Worm (Caenorhabditis elegans) whole organism, L4 larva: ENCODE data around the gene memb-2.

Experiments
- R02D3.7 ChIP-seq: fragments of 150-350 bp; sonication (generic microtip); optimal IDR thresholded peaks from 3 replicates; lab custom pipeline; 2014; ENCODE audit warnings: missing biosample characterization, missing genetic modification characterization
- Y48G9A.11 ChIP-seq: fragments of 200-800 bp; sonication (Bioruptor generic); IDR thresholded peaks from 2 replicates; pipeline ENCODE4 v1.3.6; 2022; ENCODE audit warnings: missing genetic modification reagents, missing genetic modification characterization, missing compliant biosample characterization
- Y5F2A.4 ChIP-seq: fragments of 200-800 bp; sonication (Bioruptor generic); optimal IDR thresholded peaks from 2 replicates; lab custom pipeline; 2018; ENCODE audit warnings: mild to moderate bottlenecking, missing genetic modification characterization, missing compliant biosample characterization
- ceh-82 ChIP-seq: sonication (generic microtip); optimal IDR thresholded peaks from 2 replicates; lab custom pipeline; 2017; ENCODE audit warnings: missing biosample characterization, missing genetic modification characterization
- daf-16 ChIP-seq, 3 experiments: sonication (generic microtip); optimal IDR thresholded peaks; 2 replicates each; lab custom pipeline; 2016 to 2017; ENCODE audit warnings: missing genetic modification characterization in 3 of 3, missing genetic modification reagents in 3 of 3, mild to moderate bottlenecking in 2 of 3, missing compliant biosample characterization in 2 of 3, missing biosample characterization in 1 of 3, moderate library complexity in 1 of 3
- daf-8 ChIP-seq: fragments of 200-800 bp; sonication (Bioruptor generic); IDR thresholded peaks from 2 replicates; pipeline ENCODE4 v1.3.6; 2022; ENCODE audit warnings: missing genetic modification characterization, missing compliant biosample characterization
- dmd-6 ChIP-seq: fragments of 200-800 bp; sonication (Bioruptor generic); IDR thresholded peaks from 2 replicates; pipeline ENCODE4 v1.3.6; 2022; ENCODE audit warnings: missing genetic modification reagents, missing genetic modification characterization, missing compliant biosample characterization
- dve-1 ChIP-seq: sonication (generic microtip); optimal IDR thresholded peaks from 2 replicates; lab custom pipeline; 2017; ENCODE audit warnings: antibody characterized with exemption, mild to moderate bottlenecking, missing genetic modification characterization, missing compliant biosample characterization; ENCODE audit not compliant: insufficient read depth
- gei-8 ChIP-seq: fragments of 200-800 bp; sonication (Bioruptor generic); optimal IDR thresholded peaks from 2 replicates; lab custom pipeline; 2018; ENCODE audit warnings: mild to moderate bottlenecking, missing genetic modification characterization, missing compliant biosample characterization
- hlh-11 ChIP-seq: fragments of 200-800 bp; sonication (Bioruptor generic); optimal IDR thresholded peaks from 2 replicates; lab custom pipeline; 2018; ENCODE audit warnings: mild to moderate bottlenecking, missing genetic modification characterization, missing compliant biosample characterization
- hlh-30 ChIP-seq: sonication (generic microtip); optimal IDR thresholded peaks from 2 replicates; lab custom pipeline; 2017; ENCODE audit warnings: antibody characterized with exemption, mild to moderate bottlenecking, missing genetic modification characterization, missing compliant biosample characterization; ENCODE audit not compliant: insufficient read depth
- jun-1 ChIP-seq: fragments of 150-350 bp; optimal IDR thresholded peaks from 2 replicates; lab custom pipeline; 2014; ENCODE audit warnings: missing biosample characterization, missing genetic modification reagents, missing genetic modification characterization
- lim-7 ChIP-seq: fragments of 200-800 bp; sonication (Bioruptor generic); IDR thresholded peaks from 2 replicates; pipeline ENCODE4 v1.3.6; 2022; ENCODE audit warnings: missing genetic modification characterization, missing compliant biosample characterization
- lin-1 ChIP-seq: fragments of 200-800 bp; sonication (Bioruptor generic); IDR thresholded peaks from 2 replicates; pipeline ENCODE4 v1.3.6; 2022; ENCODE audit warnings: missing genetic modification reagents, missing genetic modification characterization, missing compliant biosample characterization
- lin-29 ChIP-seq: fragments of 200-800 bp; sonication (Bioruptor generic); IDR thresholded peaks from 2 replicates; pipeline ENCODE4 v1.3.6; 2022; ENCODE audit warnings: missing genetic modification reagents, missing genetic modification characterization, missing compliant biosample characterization
- madf-9 ChIP-seq: fragments of 200-800 bp; sonication (Bioruptor generic); conservative IDR thresholded peaks from 2 replicates; pipeline ENCODE4 v1.3.6; 2022; ENCODE audit warnings: missing genetic modification reagents, missing genetic modification characterization, missing compliant biosample characterization
- mdl-1 ChIP-seq, 2 experiments: fragments of 150-350 bp in 1 of 2; sonication (generic microtip) in 1 of 2; optimal IDR thresholded peaks; 2 replicates each; lab custom pipeline; 2014 to 2017; ENCODE audit warnings: missing biosample characterization in 2 of 2, missing genetic modification characterization in 2 of 2
- mdt-29 ChIP-seq: fragments of 200-800 bp; sonication (Bioruptor generic); IDR thresholded peaks from 2 replicates; pipeline ENCODE4 v1.3.6; 2022; ENCODE audit warnings: missing genetic modification reagents, missing genetic modification characterization, missing compliant biosample characterization
- mxl-2 ChIP-seq: fragments of 200-800 bp; sonication (Bioruptor generic); conservative IDR thresholded peaks from 2 replicates; pipeline ENCODE4 v1.3.6; 2022; ENCODE audit warnings: missing genetic modification reagents, missing genetic modification characterization, missing compliant biosample characterization
- mxl-3 ChIP-seq: fragments of 200-800 bp; sonication (Bioruptor generic); optimal IDR thresholded peaks from 2 replicates; lab custom pipeline; 2018; ENCODE audit warnings: mild to moderate bottlenecking, missing genetic modification characterization, missing compliant biosample characterization
- nhr-102 ChIP-seq: sonication (generic microtip); optimal IDR thresholded peaks from 2 replicates; lab custom pipeline; 2016; ENCODE audit warnings: mild to moderate bottlenecking, missing genetic modification characterization, moderate library complexity, missing compliant biosample characterization
- nhr-111 ChIP-seq: fragments of 200-800 bp; sonication (Bioruptor generic); optimal IDR thresholded peaks from 2 replicates; lab custom pipeline; 2018; ENCODE audit warnings: mild to moderate bottlenecking, missing genetic modification characterization, missing compliant biosample characterization
- nhr-25 ChIP-seq: sonication (generic microtip); optimal IDR thresholded peaks from 2 replicates; lab custom pipeline; 2017; ENCODE audit warnings: missing genetic modification characterization, mild to moderate bottlenecking, missing compliant biosample characterization, antibody characterized with exemption, moderate library complexity, borderline replicate concordance; ENCODE audit not compliant: insufficient read depth
- nhr-28 ChIP-seq: fragments of 150-350 bp; optimal IDR thresholded peaks from 2 replicates; lab custom pipeline; 2014; ENCODE audit warnings: missing biosample characterization, missing genetic modification characterization
- nhr-6 ChIP-seq: fragments of 150-350 bp; optimal IDR thresholded peaks from 2 replicates; lab custom pipeline; 2014; ENCODE audit warnings: missing biosample characterization, missing genetic modification characterization
- nhr-76 ChIP-seq: fragments of 150-350 bp; optimal IDR thresholded peaks from 2 replicates; lab custom pipeline; 2014; ENCODE audit warnings: missing biosample characterization, missing genetic modification characterization
- nhr-77 ChIP-seq: fragments of 150-350 bp; optimal IDR thresholded peaks from 2 replicates; lab custom pipeline; 2014; ENCODE audit warnings: missing biosample characterization, missing genetic modification characterization
- pqm-1 ChIP-seq: sonication (generic microtip); optimal IDR thresholded peaks from 2 replicates; lab custom pipeline; 2017; ENCODE audit warnings: missing biosample characterization, missing genetic modification characterization
- saeg-2 ChIP-seq: fragments of 200-800 bp; sonication (Bioruptor generic); IDR thresholded peaks from 2 replicates; pipeline ENCODE4 v1.3.6; 2022; ENCODE audit warnings: missing genetic modification reagents, missing genetic modification characterization, missing compliant biosample characterization
- snpc-1.2 ChIP-seq: fragments of 200-800 bp; sonication (Bioruptor generic); IDR thresholded peaks from 2 replicates; pipeline ENCODE4 v1.3.6; 2022; ENCODE audit warnings: missing genetic modification reagents, missing genetic modification characterization, missing compliant biosample characterization
- spr-3 ChIP-seq: fragments of 200-800 bp; sonication (Bioruptor generic); optimal IDR thresholded peaks from 2 replicates; lab custom pipeline; 2018; ENCODE audit warnings: mild to moderate bottlenecking, missing genetic modification characterization, missing compliant biosample characterization
- tag-97 ChIP-seq: fragments of 200-800 bp; sonication (Bioruptor generic); IDR thresholded peaks from 2 replicates; pipeline ENCODE4 v1.3.6; 2022; ENCODE audit warnings: missing genetic modification characterization, missing compliant biosample characterization
- unc-130 ChIP-seq: sonication (generic microtip); optimal IDR thresholded peaks from 2 replicates; lab custom pipeline; 2016; ENCODE audit warnings: missing genetic modification reagents, missing genetic modification characterization, missing compliant biosample characterization
- unc-62 ChIP-seq, 3 experiments: fragments of 150-350 bp in 1 of 3; sonication (generic microtip); optimal IDR thresholded peaks in 2 of 3; peaks in 1 of 3; 1 replicate in 1 of 3; 2 replicates in 2 of 3; lab custom pipeline; 2014 to 2017; ENCODE audit warnings: missing biosample characterization in 3 of 3, missing genetic modification characterization in 3 of 3, missing genetic modification reagents in 3 of 3, missing genotype in 1 of 3
- zfp-2 ChIP-seq: sonication (generic microtip); optimal IDR thresholded peaks from 2 replicates; lab custom pipeline; 2016; ENCODE audit warnings: mild to moderate bottlenecking, missing genetic modification characterization, missing compliant biosample characterization
- zfp-3 ChIP-seq: fragments of 200-800 bp; sonication (Bioruptor generic); conservative IDR thresholded peaks from 2 replicates; pipeline ENCODE4 v1.3.6; 2022; ENCODE audit warnings: missing genetic modification reagents, missing genetic modification characterization, missing compliant biosample characterization

The memb-2 gene

DNA sequence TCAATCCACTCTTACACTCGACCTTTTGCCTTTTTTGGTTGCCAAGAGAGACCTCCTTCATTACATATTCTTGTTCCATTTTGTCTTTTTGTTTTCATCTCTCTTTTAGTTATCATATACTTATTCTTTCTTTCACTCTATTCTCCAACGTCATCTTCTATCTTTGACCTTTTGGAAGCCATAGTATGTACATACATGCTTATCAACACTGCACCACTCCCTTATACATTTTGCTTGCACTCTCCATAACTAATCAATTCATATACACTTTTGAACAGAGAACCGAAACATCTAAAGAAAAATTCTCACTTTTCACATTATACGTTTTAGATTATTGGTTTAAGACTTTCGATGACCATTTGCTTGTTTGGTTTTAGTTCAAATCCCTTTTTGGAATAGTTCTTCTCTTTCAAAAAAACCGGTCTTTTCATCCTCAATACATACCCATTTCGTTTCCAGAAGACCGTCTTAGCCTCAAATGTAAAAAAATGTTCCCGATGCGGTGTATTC is 34.1 kb upstream of the memb-2 start, which contains the start of gene hex-2:
Gene hex-2, plus strand, starts transcription at position 460 of the 510 bp plus-strand sequence.
- TF ChIP-seq daf-8 (GFP tag; lab: Robert Waterston, UW) (no peak), nhr-6 (tag; lab: Kevin White, UChicago) (peak; percentile 27), madf-9 (GFP tag; lab: Robert Waterston, UW) (no peak), unc-62 (GFP tag; optimal IDR thresholded peaks at IDR 0.05 in 1 of 2; lab: Kevin White, UChicago) (peak in 1 of 2 experiments; percentile 33), unc-62 (tag; optimal IDR thresholded peaks at IDR 0.05; lab: Kevin White, UChicago) (no peak), mxl-2 (GFP tag; lab: Robert Waterston, UW) (no peak), pqm-1 (tag; lab: Kevin White, UChicago) (peak; percentile 88), daf-16 (GFP tag; optimal IDR thresholded peaks at IDR 0.05; lab: Kevin White, UChicago) (no peak), daf-16 (tag; optimal IDR thresholded peaks at IDR 0.05; lab: Kevin White, UChicago) (peak; percentile 55), spr-3 (GFP tag; lab: Kevin White, UChicago) (no peak), mdt-29 (GFP tag; lab: Robert Waterston, UW) (no peak), nhr-28 (tag; lab: Kevin White, UChicago) (peak; percentile 37)

DNA sequence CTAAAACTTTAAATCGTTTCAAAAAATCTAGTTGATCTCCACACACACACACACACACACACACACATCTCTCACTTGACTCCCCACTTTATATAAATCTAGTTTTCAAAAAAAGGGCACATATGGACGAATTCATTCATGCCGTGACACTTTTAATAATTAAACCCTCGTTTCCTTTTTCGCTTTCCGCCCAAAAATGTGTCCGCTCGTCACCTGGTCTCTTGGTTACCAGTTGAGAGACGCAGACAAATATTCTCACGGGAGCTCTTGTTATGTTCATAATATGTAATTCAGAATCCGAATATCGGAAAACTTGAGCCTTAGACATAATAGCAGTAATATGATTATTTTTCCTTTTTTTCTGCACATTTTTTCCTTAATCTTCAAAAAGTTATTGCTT is 32.0 kb upstream of the memb-2 start:
- TF ChIP-seq Y5F2A.4 (GFP tag; lab: Kevin White, UChicago) (no peak), nhr-102 (no peak), nhr-25 (tag; lab: Kevin White, UChicago) (no peak), hlh-30 (tag; lab: Kevin White, UChicago) (no peak), lin-29 (no peak), unc-130 (no peak)

DNA sequence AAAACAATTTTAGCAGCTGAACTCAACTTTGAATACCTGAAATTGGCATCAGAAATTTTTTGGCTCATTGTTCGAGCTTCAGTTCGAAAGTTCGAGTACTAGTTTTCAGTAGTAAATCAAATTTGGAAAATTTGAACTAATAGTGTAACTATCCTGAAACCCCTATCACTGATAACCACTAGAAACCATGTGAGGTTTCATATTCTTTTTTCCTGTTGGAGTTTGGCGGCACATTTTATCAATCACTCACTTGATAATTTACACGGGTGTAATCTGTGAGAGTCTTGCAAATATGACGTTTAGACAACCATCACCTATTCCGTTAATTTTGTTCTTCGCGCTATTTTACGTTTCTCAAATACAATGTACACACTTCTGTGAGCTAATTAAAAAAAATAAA is 27.4 kb upstream of the memb-2 start, which contains the start of gene C14C11.4:
Gene C14C11.4, plus strand, starts transcription at position 252 of the 400 bp plus-strand sequence.
- TF ChIP-seq daf-8 (GFP tag; lab: Robert Waterston, UW) (no peak), dmd-6 (GFP tag; lab: Robert Waterston, UW) (peak; percentile 65), gei-8 (GFP tag; lab: Kevin White, UChicago) (no peak), mdl-1 (tag; optimal IDR thresholded peaks at IDR 0.05; lab: Kevin White, UChicago) (peak in 1 of 2 experiments; percentile 4), mxl-3 (GFP tag; lab: Kevin White, UChicago) (peak; percentile 52), Y48G9A.11 (no peak), pqm-1 (tag; lab: Kevin White, UChicago) (peak; percentile 77), hlh-11 (tag; lab: Kevin White, UChicago) (peak; percentile 38), lin-1 (GFP tag; lab: Robert Waterston, UW) (no peak), zfp-2 (no peak), nhr-28 (tag; lab: Kevin White, UChicago) (peak; percentile 75), mdt-29 (GFP tag; lab: Robert Waterston, UW) (no peak)

DNA sequence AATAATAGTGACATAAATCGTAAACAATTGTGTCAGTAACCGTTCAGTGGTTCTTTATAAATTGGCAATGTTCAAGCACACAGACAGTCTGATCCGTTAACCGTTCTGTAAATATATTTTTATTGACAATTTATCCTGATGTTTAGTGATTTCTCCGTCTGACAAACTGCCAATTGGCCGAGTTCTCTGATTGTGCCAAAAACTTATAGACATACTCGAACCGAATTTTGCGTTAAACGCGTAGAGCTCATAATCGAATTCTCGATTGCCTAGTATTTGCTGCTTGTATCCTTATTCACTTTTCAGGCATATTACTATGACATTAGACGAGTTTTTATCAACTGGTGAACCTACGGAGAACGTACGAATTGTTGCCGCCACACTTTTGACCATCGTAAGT is 24.2 kb upstream of the memb-2 start, which contains the start of gene srx-117:
Gene srx-117, plus strand, starts transcription at position 301 of the 400 bp plus-strand sequence.
- TF ChIP-seq hlh-30 (tag; lab: Kevin White, UChicago) = no peak

DNA sequence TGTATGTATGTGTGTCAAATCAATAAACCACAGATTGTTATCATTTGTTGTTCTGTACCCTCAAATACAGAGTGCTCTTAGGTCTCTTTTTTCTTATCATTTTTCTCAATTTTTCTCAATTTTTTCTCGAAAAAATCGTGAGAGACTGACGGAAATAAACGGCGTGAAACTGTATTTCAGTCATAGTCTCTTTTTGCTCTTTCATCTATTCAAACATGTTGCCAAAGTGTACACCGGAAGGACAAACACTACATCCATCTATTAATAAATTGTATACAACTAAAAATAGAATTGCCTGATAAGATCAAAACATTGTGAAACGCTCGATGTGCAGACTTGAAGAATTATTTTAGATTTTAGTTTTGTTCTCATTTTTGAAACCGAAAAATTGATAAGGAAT is 14.5 kb upstream of the memb-2 start:
- TF ChIP-seq Y48G9A.11 (no peak), nhr-28 (tag; lab: Kevin White, UChicago) (peak; percentile 18), daf-16 (GFP tag; optimal IDR thresholded peaks at IDR 0.05; lab: Kevin White, UChicago) (no peak), daf-16 (tag; optimal IDR thresholded peaks at IDR 0.05; lab: Kevin White, UChicago) (peak; percentile 66), dve-1 (peak; percentile 32), zfp-2 (no peak), saeg-2 (GFP tag; lab: Robert Waterston, UW) (no peak), ceh-82 (tag; lab: Kevin White, UChicago) (no peak), nhr-111 (GFP tag; lab: Kevin White, UChicago) (no peak), tag-97 (GFP tag; lab: Robert Waterston, UW) (no peak), nhr-76 (tag; lab: Kevin White, UChicago) (no peak), lim-7 (no peak), nhr-6 (tag; lab: Kevin White, UChicago) (peak; percentile 6), nhr-77 (tag; lab: Kevin White, UChicago) (no peak), madf-9 (GFP tag; lab: Robert Waterston, UW) (no peak), R02D3.7 (tag; lab: Kevin White, UChicago) (no peak), dmd-6 (GFP tag; lab: Robert Waterston, UW) (peak; percentile 28; the same call in 1 of the 2 replicates), jun-1 (no peak), snpc-1.2 (GFP tag; lab: Robert Waterston, UW) (no peak), zfp-3 (no peak), hlh-11 (tag; lab: Kevin White, UChicago) (no peak)
